Worm (Caenorhabditis elegans) whole organism, midembryonic: ENCODE results near the gene T20G5.13.

Source experiments
- T22C8.4 ChIP-seq: fragments of 200-800 bp; sonication (Bioruptor generic); IDR thresholded peaks from 2 replicates; pipeline ENCODE4 v1.3.6; 2022; ENCODE audit warnings: missing genetic modification characterization, missing compliant biosample characterization
- cog-1 ChIP-seq: sonication (generic microtip); optimal IDR thresholded peaks from 2 replicates; lab custom pipeline; 2016; ENCODE audit warnings: missing genetic modification characterization, missing compliant biosample characterization
- flt-1 ChIP-seq: fragments of 200-800 bp; sonication (Bioruptor generic); IDR thresholded peaks from 2 replicates; pipeline ENCODE4 v1.3.6; 2022; ENCODE audit warnings: missing genetic modification characterization, missing compliant biosample characterization
- klf-2 ChIP-seq: fragments of 200-800 bp; sonication (Bioruptor generic); conservative IDR thresholded peaks from 2 replicates; pipeline ENCODE4 v1.3.6; 2022; ENCODE audit warnings: missing genetic modification reagents, missing genetic modification characterization, missing compliant biosample characterization
- med-1 ChIP-seq: sonication (generic microtip); optimal IDR thresholded peaks from 2 replicates; lab custom pipeline; 2017; ENCODE audit warnings: missing genetic modification characterization, mild to moderate bottlenecking, missing compliant biosample characterization, antibody characterized with exemption, missing genetic modification reagents; ENCODE audit not compliant: insufficient read depth
- ref-1 ChIP-seq: fragments of 200-800 bp; sonication (Bioruptor generic); conservative IDR thresholded peaks from 2 replicates; pipeline ENCODE4 v1.3.6; 2022; ENCODE audit warnings: missing genetic modification reagents, missing genetic modification characterization, missing compliant biosample characterization
- tab-1 ChIP-seq: fragments of 200-800 bp; sonication (Bioruptor generic); IDR thresholded peaks from 2 replicates; pipeline ENCODE4 v1.3.6; 2022; ENCODE audit warnings: missing genetic modification characterization, missing compliant biosample characterization
- ztf-23 ChIP-seq: fragments of 200-800 bp; sonication (Bioruptor generic); IDR thresholded peaks from 2 replicates; pipeline ENCODE4 v1.3.6; 2022; ENCODE audit warnings: missing genetic modification reagents, missing genetic modification characterization, missing compliant biosample characterization
- ztf-29 ChIP-seq: fragments of 200-800 bp; sonication (Bioruptor generic); IDR thresholded peaks from 2 replicates; pipeline ENCODE4 v1.3.6; 2022; ENCODE audit warnings: missing genetic modification reagents, missing genetic modification characterization, missing compliant biosample characterization

T20G5.13 gene

DNA sequence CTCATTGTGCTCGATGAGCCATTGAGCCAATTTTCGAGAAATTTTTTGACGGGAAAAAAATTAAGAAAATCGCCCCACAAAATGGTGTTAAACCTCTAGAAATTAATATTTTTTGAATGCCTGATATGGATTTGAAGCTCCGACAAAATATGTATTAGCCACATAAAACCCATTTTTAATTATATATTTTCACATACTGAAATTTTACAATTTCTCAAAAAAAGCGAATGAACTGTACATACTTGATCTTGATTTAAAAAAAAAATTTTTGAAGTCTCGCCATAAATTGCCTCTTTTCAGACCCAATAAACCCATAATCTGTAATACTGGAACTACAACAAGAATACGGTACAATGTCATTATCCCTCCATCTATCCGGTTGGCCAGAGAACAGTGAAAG lies 48.6 kb downstream of the T20G5.13 start, which contains the start of gene nac-3:
Gene nac-3 (plus strand): TSS at position 301 of the 400 bp plus-strand sequence.
- no peak for TF ChIP-seq ztf-29 (GFP tag; lab: Robert Waterston, UW)
- TF ChIP-seq klf-2 (GFP tag; lab: Robert Waterston, UW) = no peak
- TF ChIP-seq med-1 (GFP tag; lab: Kevin White, UChicago) = no peak
- no peak for TF ChIP-seq ztf-23
- no peak for TF ChIP-seq cog-1 (tag; lab: Kevin White, UChicago)
- no peak for TF ChIP-seq T22C8.4 (GFP tag; lab: Robert Waterston, UW)
- no peak for TF ChIP-seq ref-1
- no peak for TF ChIP-seq tab-1 (GFP tag; lab: Robert Waterston, UW)

DNA sequence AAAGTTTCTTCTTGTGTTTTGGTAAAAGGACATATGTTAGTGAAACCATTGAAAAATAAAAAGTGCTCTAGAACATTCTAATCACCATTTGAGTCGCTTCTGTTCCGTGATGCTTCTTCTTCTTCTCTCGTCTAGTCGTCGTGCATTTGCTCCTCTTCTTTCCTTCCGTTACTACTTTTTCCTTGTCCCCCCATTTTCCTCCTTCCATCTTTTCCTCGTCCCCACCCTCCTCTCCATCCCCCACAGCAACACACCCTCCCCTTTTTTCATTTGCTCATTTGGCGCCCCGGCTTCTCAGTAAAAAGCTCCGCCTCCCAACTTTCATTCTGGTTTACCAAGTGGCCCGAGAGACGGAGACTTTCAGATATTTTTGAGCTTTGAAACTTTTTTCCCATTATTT lies 49.4 kb downstream of the T20G5.13 start:
- TF ChIP-seq ztf-23 = 0 out of 2 replicates have a peak, but pooled peaks have one; percentile 47
- no peak for TF ChIP-seq med-1 (GFP tag; lab: Kevin White, UChicago)

DNA sequence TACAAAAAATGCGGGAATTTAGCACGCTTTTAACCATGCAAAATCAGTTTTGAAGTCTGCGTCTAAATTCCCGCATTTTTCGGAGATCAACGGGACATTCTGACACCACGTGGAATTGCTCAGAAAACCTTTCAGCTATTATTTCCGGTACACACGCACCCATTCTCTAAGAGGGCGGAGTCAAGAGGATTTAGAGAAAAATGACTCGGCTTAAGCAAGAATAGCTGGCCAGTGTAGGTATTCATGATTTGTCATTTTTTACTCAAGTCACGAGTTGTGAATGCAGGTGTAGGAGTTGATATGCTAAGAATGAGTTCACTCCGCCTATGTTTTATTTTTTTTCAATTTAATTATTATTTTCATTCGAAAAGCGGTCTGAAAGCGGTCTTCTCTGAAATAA lies 50.4 kb downstream of the T20G5.13 start:
- TF ChIP-seq tab-1 (GFP tag; lab: Robert Waterston, UW) = no peak
- TF ChIP-seq flt-1 (GFP tag; lab: Robert Waterston, UW) = no peak
- no peak for TF ChIP-seq cog-1 (tag; lab: Kevin White, UChicago)
- TF ChIP-seq ztf-23 = no peak
- TF ChIP-seq ref-1 = no peak
- TF ChIP-seq med-1 (GFP tag; lab: Kevin White, UChicago) = no peak
- no peak for TF ChIP-seq T22C8.4 (GFP tag; lab: Robert Waterston, UW)
- no peak for TF ChIP-seq ztf-29 (GFP tag; lab: Robert Waterston, UW)
- TF ChIP-seq klf-2 (GFP tag; lab: Robert Waterston, UW) = no peak

DNA sequence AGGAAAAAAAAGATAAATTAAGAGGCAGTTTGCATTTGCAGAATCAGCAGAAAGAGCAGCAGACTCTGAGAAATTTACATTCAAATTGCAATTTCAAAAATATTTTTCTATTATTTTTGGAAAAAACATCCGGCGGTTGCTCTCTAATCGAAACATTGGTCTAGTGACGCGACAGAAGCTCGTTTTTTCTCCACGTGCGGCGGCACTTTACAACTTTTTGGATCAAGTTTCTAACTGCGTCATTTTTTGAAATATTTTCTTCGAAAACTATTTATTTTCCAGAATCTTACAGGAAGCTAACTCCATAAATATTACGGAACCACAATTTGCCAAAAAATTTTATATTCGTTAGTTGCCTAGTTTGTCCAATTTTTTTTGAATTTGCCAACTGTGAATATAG lies 51.2 kb downstream of the T20G5.13 start:
- TF ChIP-seq ztf-29 (GFP tag; lab: Robert Waterston, UW) = no peak
- TF ChIP-seq flt-1 (GFP tag; lab: Robert Waterston, UW) = no peak
- TF ChIP-seq T22C8.4 (GFP tag; lab: Robert Waterston, UW) = no peak
- no peak for TF ChIP-seq ref-1
- TF ChIP-seq cog-1 (tag; lab: Kevin White, UChicago) = no peak
- no peak for TF ChIP-seq klf-2 (GFP tag; lab: Robert Waterston, UW)
- TF ChIP-seq ztf-23 = no peak
- TF ChIP-seq tab-1 (GFP tag; lab: Robert Waterston, UW) = no peak
- no peak for TF ChIP-seq med-1 (GFP tag; lab: Kevin White, UChicago)
